Worm (Caenorhabditis elegans): ENCODE measurements around the gene K11H12.9.

DNA sequence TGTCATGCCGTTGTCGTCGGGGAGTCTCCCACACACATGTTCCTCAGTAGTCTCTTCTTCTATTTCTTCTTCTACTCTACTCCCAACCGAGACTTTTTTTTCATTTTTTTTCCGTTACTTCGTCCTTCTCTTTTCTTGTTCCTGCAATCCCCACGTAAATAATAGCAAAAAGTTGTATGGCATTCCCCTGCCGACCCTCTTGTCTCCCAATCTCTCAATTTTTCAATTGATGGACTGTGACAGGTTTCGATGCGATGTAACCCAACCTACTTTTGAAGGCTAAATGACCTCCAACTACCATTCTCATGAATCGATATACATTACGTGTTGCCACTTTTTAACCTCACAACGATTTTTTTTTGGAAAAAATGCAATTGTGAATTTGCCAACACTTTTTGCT lies 14.7 kb downstream of the K11H12.9 start:
- TF ChIP-seq ZK546.5 (tag; optimal IDR thresholded peaks at IDR 0.05) (no peak), nhr-77 (tag; optimal IDR thresholded peaks at IDR 0.05) (no peak), skn-1 (tag; optimal IDR thresholded peaks at IDR 0.05) (no peak), nhr-10 (tag; optimal IDR thresholded peaks at IDR 0.05) (no peak), nhr-6 (tag; optimal IDR thresholded peaks at IDR 0.05) (no peak), lin-13 (GFP tag; optimal IDR thresholded peaks at IDR 0.05) (no peak), nhr-237 (tag; optimal IDR thresholded peaks at IDR 0.05) (no peak), ceh-82 (tag; optimal IDR thresholded peaks at IDR 0.05) (no peak), alr-1 (tag; optimal IDR thresholded peaks at IDR 0.05) (no peak), unc-55 (GFP tag; optimal IDR thresholded peaks at IDR 0.05) (no peak)
